Worm (Caenorhabditis elegans) whole organism, L3 larva: ENCODE results near the gene R05G6.9.
"Not testable (repeated sequence)": the region's sequence is repeated elsewhere in the genome, so short reads cannot be mapped to it uniquely, and the experiment has no call there.

Source experiments
- R02D3.7 ChIP-seq: fragments of 150-350 bp; optimal IDR thresholded peaks from 2 replicates; lab custom pipeline; 2014; ENCODE audit warnings: missing biosample characterization, missing genetic modification characterization
- ZK546.5 ChIP-seq: sonication (generic microtip); optimal IDR thresholded peaks from 2 replicates; lab custom pipeline; 2017; ENCODE audit warnings: missing biosample characterization, missing genetic modification characterization
- aly-2 ChIP-seq: fragments of 150-350 bp; optimal IDR thresholded peaks from 2 replicates; lab custom pipeline; 2014; ENCODE audit warnings: missing biosample characterization, missing genetic modification characterization
- ama-1 ChIP-seq: fragments of 150-350 bp; optimal IDR thresholded peaks from 2 replicates; lab custom pipeline; 2018
- ceh-16 ChIP-seq: sonication (generic microtip); optimal IDR thresholded peaks from 2 replicates; lab custom pipeline; 2017; ENCODE audit warnings: missing biosample characterization, missing genetic modification characterization
- ceh-28 ChIP-seq: fragments of 150-350 bp; optimal IDR thresholded peaks from 2 replicates; lab custom pipeline; 2014; ENCODE audit warnings: missing biosample characterization, missing genetic modification reagents, missing genetic modification characterization
- ceh-82 ChIP-seq: fragments of 150-350 bp; optimal IDR thresholded peaks from 2 replicates; lab custom pipeline; 2014; ENCODE audit warnings: missing biosample characterization, missing genetic modification characterization
- ceh-9 ChIP-seq: sonication (generic microtip); optimal IDR thresholded peaks from 2 replicates; lab custom pipeline; 2018; ENCODE audit warnings: missing biosample characterization, missing genetic modification characterization
- daf-12 ChIP-seq: fragments of 150-350 bp; optimal IDR thresholded peaks from 2 replicates; lab custom pipeline; 2014; ENCODE audit warnings: missing biosample characterization, missing genetic modification reagents, missing genetic modification characterization
- egl-27 ChIP-seq: sonication (generic microtip); optimal IDR thresholded peaks from 4 replicates; lab custom pipeline; 2017; ENCODE audit warnings: missing biosample characterization, missing genetic modification reagents, missing genetic modification characterization
- egl-5 ChIP-seq: fragments of 150-350 bp; optimal IDR thresholded peaks from 2 replicates; lab custom pipeline; 2017; ENCODE audit warnings: missing biosample characterization, missing genetic modification reagents, missing genetic modification characterization, inconsistent platforms
- elt-1 ChIP-seq: fragments of 150-350 bp; optimal IDR thresholded peaks from 2 replicates; lab custom pipeline; 2014; ENCODE audit warnings: missing biosample characterization, missing genetic modification characterization
- elt-2 ChIP-seq: sonication (generic microtip); optimal IDR thresholded peaks from 2 replicates; lab custom pipeline; 2016; ENCODE audit warnings: missing genetic modification reagents, mild to moderate bottlenecking, missing genetic modification characterization, missing compliant biosample characterization
- elt-3 ChIP-seq, 3 experiments: fragments of 150-350 bp in 1 of 3; sonication (generic microtip) in 2 of 3; optimal IDR thresholded peaks; 2 replicates in 2 of 3; 4 replicates in 1 of 3; lab custom pipeline; 2014 to 2017; ENCODE audit warnings: missing biosample characterization in 3 of 3, missing genetic modification characterization in 3 of 3
- eor-1 ChIP-seq, 2 experiments: fragments of 150-350 bp; optimal IDR thresholded peaks; 2 replicates each; lab custom pipeline; 2014 to 2018; ENCODE audit warnings: missing biosample characterization in 2 of 2, missing genetic modification characterization in 2 of 2
- fkh-10 ChIP-seq: sonication (generic microtip); optimal IDR thresholded peaks from 2 replicates; lab custom pipeline; 2017; ENCODE audit warnings: missing biosample characterization, missing genetic modification reagents, missing genetic modification characterization
- fkh-2 ChIP-seq: fragments of 150-350 bp; optimal IDR thresholded peaks from 2 replicates; lab custom pipeline; 2014; ENCODE audit warnings: missing biosample characterization, missing genetic modification reagents, missing genetic modification characterization
- fos-1 ChIP-seq: fragments of 150-350 bp; optimal IDR thresholded peaks from 2 replicates; lab custom pipeline; 2014; ENCODE audit warnings: missing biosample characterization, missing genetic modification characterization
- hmg-11 ChIP-seq: sonication (generic microtip); optimal IDR thresholded peaks from 2 replicates; lab custom pipeline; 2016; ENCODE audit warnings: missing genetic modification characterization, missing compliant biosample characterization
- jun-1 ChIP-seq: fragments of 150-350 bp; optimal IDR thresholded peaks from 2 replicates; lab custom pipeline; 2014; ENCODE audit warnings: missing biosample characterization, missing genetic modification reagents, missing genetic modification characterization
- lin-15B ChIP-seq: fragments of 150-350 bp; optimal IDR thresholded peaks from 2 replicates; lab custom pipeline; 2014; ENCODE audit warnings: missing biosample characterization, missing genetic modification characterization
- lin-39 ChIP-seq: fragments of 150-350 bp; optimal IDR thresholded peaks from 2 replicates; lab custom pipeline; 2018; ENCODE audit warnings: missing biosample characterization, missing genetic modification reagents, missing genetic modification characterization
- lsy-12 ChIP-seq: sonication (generic microtip); optimal IDR thresholded peaks from 2 replicates; lab custom pipeline; 2016; ENCODE audit warnings: mild to moderate bottlenecking, missing genetic modification characterization, missing compliant biosample characterization
- mdl-1 ChIP-seq: fragments of 150-350 bp; optimal IDR thresholded peaks from 2 replicates; lab custom pipeline; 2014; ENCODE audit warnings: missing biosample characterization, missing genetic modification characterization
- mml-1 ChIP-seq: fragments of 150-350 bp; sonication (generic microtip); optimal IDR thresholded peaks from 3 replicates; lab custom pipeline; 2014; ENCODE audit warnings: missing biosample characterization, missing genetic modification characterization
- nfya-1 ChIP-seq: sonication (generic microtip); optimal IDR thresholded peaks from 2 replicates; lab custom pipeline; 2017; ENCODE audit warnings: missing genetic modification characterization, mild to moderate bottlenecking, missing compliant biosample characterization, antibody characterized with exemption, moderate library complexity; ENCODE audit not compliant: insufficient read depth
- nhr-11 ChIP-seq: fragments of 150-350 bp; optimal IDR thresholded peaks from 2 replicates; lab custom pipeline; 2014; ENCODE audit warnings: missing biosample characterization, missing genetic modification characterization
- nhr-12 ChIP-seq: fragments of 150-350 bp; optimal IDR thresholded peaks from 2 replicates; lab custom pipeline; 2014; ENCODE audit warnings: missing biosample characterization, missing genetic modification characterization
- nhr-23 ChIP-seq: fragments of 150-350 bp; optimal IDR thresholded peaks from 2 replicates; lab custom pipeline; 2014; ENCODE audit warnings: missing biosample characterization, missing genetic modification reagents, missing genetic modification characterization
- nhr-237 ChIP-seq: fragments of 150-350 bp; optimal IDR thresholded peaks from 2 replicates; lab custom pipeline; 2014; ENCODE audit warnings: missing biosample characterization, missing genetic modification characterization
- nhr-25 ChIP-seq: sonication (generic microtip); optimal IDR thresholded peaks from 2 replicates; lab custom pipeline; 2017; ENCODE audit warnings: missing biosample characterization, missing genetic modification characterization
- nhr-28 ChIP-seq: fragments of 150-350 bp; optimal IDR thresholded peaks from 2 replicates; lab custom pipeline; 2014; ENCODE audit warnings: missing biosample characterization, missing genetic modification characterization
- nhr-43 ChIP-seq: sonication (generic microtip); optimal IDR thresholded peaks from 2 replicates; lab custom pipeline; 2016; ENCODE audit warnings: mild to moderate bottlenecking, missing genetic modification characterization, missing compliant biosample characterization; ENCODE audit not compliant: poor library complexity, severe bottlenecking
- nhr-67 ChIP-seq: fragments of 150-350 bp; optimal IDR thresholded peaks from 2 replicates; lab custom pipeline; 2014; ENCODE audit warnings: missing biosample characterization, missing genetic modification characterization
- nhr-76 ChIP-seq: fragments of 150-350 bp; sonication (generic microtip); optimal IDR thresholded peaks from 5 replicates; lab custom pipeline; 2014; ENCODE audit warnings: missing biosample characterization, missing genetic modification characterization
- nhr-77 ChIP-seq: fragments of 150-350 bp; optimal IDR thresholded peaks from 2 replicates; lab custom pipeline; 2014; ENCODE audit warnings: missing biosample characterization, missing genetic modification characterization
- pha-4 ChIP-seq: fragments of 150-350 bp; optimal IDR thresholded peaks from 2 replicates; lab custom pipeline; 2014; ENCODE audit warnings: missing biosample characterization, missing genetic modification reagents, missing genetic modification characterization
- pqm-1 ChIP-seq: fragments of 150-350 bp; optimal IDR thresholded peaks from 2 replicates; lab custom pipeline; 2017; ENCODE audit warnings: missing biosample characterization, missing genetic modification characterization, inconsistent platforms
- sea-2 ChIP-seq: fragments of 150-350 bp; sonication (generic microtip); optimal IDR thresholded peaks from 4 replicates; lab custom pipeline; 2014; ENCODE audit warnings: missing biosample characterization, missing genetic modification reagents, missing genetic modification characterization
- skn-1 ChIP-seq: fragments of 150-350 bp; optimal IDR thresholded peaks from 2 replicates; lab custom pipeline; 2014; ENCODE audit warnings: missing biosample characterization, missing genetic modification characterization
- snpc-4 ChIP-seq: fragments of 150-350 bp; optimal IDR thresholded peaks from 2 replicates; lab custom pipeline; 2014; ENCODE audit warnings: missing biosample characterization, missing genetic modification characterization
- tbx-2 ChIP-seq: sonication (generic microtip); optimal IDR thresholded peaks from 2 replicates; lab custom pipeline; 2016; ENCODE audit warnings: mild to moderate bottlenecking, missing genetic modification characterization, missing compliant biosample characterization
- unc-39 ChIP-seq: sonication (generic microtip); optimal IDR thresholded peaks from 4 replicates; lab custom pipeline; 2017; ENCODE audit warnings: missing biosample characterization, missing genetic modification characterization
- unc-62 ChIP-seq: fragments of 150-350 bp; sonication (generic microtip); optimal IDR thresholded peaks from 4 replicates; lab custom pipeline; 2014; ENCODE audit warnings: missing biosample characterization, missing genetic modification reagents, missing genetic modification characterization
- zag-1 ChIP-seq: fragments of 150-350 bp; optimal IDR thresholded peaks from 2 replicates; lab custom pipeline; 2014; ENCODE audit warnings: missing biosample characterization, missing genetic modification characterization
- ztf-11 ChIP-seq: fragments of 150-350 bp; optimal IDR thresholded peaks from 2 replicates; lab custom pipeline; 2014; ENCODE audit warnings: missing biosample characterization, missing genetic modification characterization
- ztf-4 ChIP-seq: fragments of 150-350 bp; optimal IDR thresholded peaks from 2 replicates; lab custom pipeline; 2014; ENCODE audit warnings: missing biosample characterization, missing genetic modification characterization

Gene R05G6.9

ce11 chrIV:7516167-7516566, at the start of gene R05G6.9, which contains the start of gene R05G6.3:
TSS of gene R05G6.9 (minus strand) at chrIV:7516267.
TSS of gene R05G6.3 (plus strand) at chrIV:7516552.
- TF ChIP-seq elt-3 (tag; optimal IDR thresholded peaks at IDR 0.05; lab: Kevin White, UChicago) (no peak), nfya-1 (tag; lab: Kevin White, UChicago) (no peak), nhr-77 (tag; lab: Kevin White, UChicago) (no peak)

- TF ChIP-seq lin-15B; lin-39; nhr-43 (tag; lab: Kevin White, UChicago): not testable (repeated sequence)
These were observed 47.8 kb upstream of the R05G6.9 start, which contains the start of gene F32E10.9 for ce11 chrIV:7563850-7564249. TSS of gene F32E10.9 (minus strand) at chrIV:7563950.

ce11 chrIV:7561614-7562142, 45.6 kb upstream of the R05G6.9 start, which contains the start of gene ima-3:
TSS of gene ima-3 (minus strand) at chrIV:7561664.
- TF ChIP-seq unc-62, result no peak
- no peak for TF ChIP-seq nhr-28
- TF ChIP-seq nhr-43 (tag; lab: Kevin White, UChicago), result no peak
- no peak for TF ChIP-seq mml-1 (tag; lab: Kevin White, UChicago)
- TF ChIP-seq R02D3.7 (tag; lab: Kevin White, UChicago), result no peak
- TF ChIP-seq aly-2 (tag; lab: Kevin White, UChicago), result no peak
- TF ChIP-seq nhr-76 (tag; lab: Kevin White, UChicago), result no peak
- TF ChIP-seq nhr-77 (tag; lab: Kevin White, UChicago), result no peak
- TF ChIP-seq nhr-25, result no peak
- no peak for TF ChIP-seq ama-1
- TF ChIP-seq pha-4 (tag; lab: Kevin White, UChicago), result peak; percentile 78
- TF ChIP-seq ceh-28 (tag; lab: Kevin White, UChicago), result no peak
- TF ChIP-seq elt-2, result peak; percentile 12
- TF ChIP-seq zag-1 (tag; lab: Kevin White, UChicago), result no peak
- no peak for TF ChIP-seq fos-1
- TF ChIP-seq nfya-1 (tag; lab: Kevin White, UChicago), result peak; percentile 59
- TF ChIP-seq ceh-82, result no peak
- no peak for TF ChIP-seq jun-1 (tag; lab: Kevin White, UChicago)
- TF ChIP-seq snpc-4, result peak; percentile 29
- no peak for TF ChIP-seq ceh-9 (tag; lab: Kevin White, UChicago)
- no peak for TF ChIP-seq nhr-12
- TF ChIP-seq nhr-23 (tag; lab: Kevin White, UChicago), result peak; percentile 33
- no peak for TF ChIP-seq fkh-10 (GFP tag; lab: Kevin White, UChicago)
- no peak for TF ChIP-seq daf-12 (tag; lab: Kevin White, UChicago)
- TF ChIP-seq lin-39, result peak; percentile 48
- TF ChIP-seq skn-1 (tag; lab: Kevin White, UChicago), result no peak
- no peak for TF ChIP-seq eor-1 (tag; optimal IDR thresholded peaks at IDR 0.05; lab: Kevin White, UChicago)
- no peak for TF ChIP-seq nhr-67 (tag; lab: Kevin White, UChicago)
- TF ChIP-seq unc-39, result no peak
- TF ChIP-seq pqm-1 (tag; lab: Kevin White, UChicago), result no peak
- no peak for TF ChIP-seq tbx-2
- no peak for TF ChIP-seq nhr-237 (tag; lab: Kevin White, UChicago)
- no peak for TF ChIP-seq elt-1 (tag; lab: Kevin White, UChicago)
- TF ChIP-seq ztf-11 (tag; lab: Kevin White, UChicago), result no peak
- TF ChIP-seq hmg-11, result peak; percentile 39
- no peak for TF ChIP-seq sea-2
- no peak for TF ChIP-seq ceh-16 (tag; lab: Kevin White, UChicago)
- TF ChIP-seq lin-15B, result peak; percentile 75
- TF ChIP-seq nhr-11 (tag; lab: Kevin White, UChicago), result no peak
- TF ChIP-seq mdl-1 (tag; lab: Kevin White, UChicago), result no peak
- no peak for TF ChIP-seq elt-3 (tag; optimal IDR thresholded peaks at IDR 0.05; lab: Kevin White, UChicago)
- no peak for TF ChIP-seq lsy-12 (tag; lab: Kevin White, UChicago)
- no peak for TF ChIP-seq ZK546.5
- peak; percentile 53 for TF ChIP-seq egl-5 (tag; lab: Kevin White, UChicago)
- TF ChIP-seq fkh-2 (tag; lab: Kevin White, UChicago), result no peak
- no peak for TF ChIP-seq ztf-4 (tag; lab: Kevin White, UChicago)
- no peak for TF ChIP-seq egl-27 (tag; lab: Kevin White, UChicago)
- TF ChIP-seq, all 47 proteins: peak for 9
